Fruit fly (Drosophila melanogaster): Measurements from ENCODE around the gene CG34313.

Gene CG34313

dm6 chr2L:16909290-16909689 lies 30.0 kb downstream of the CG34313 start:
- TF ChIP-seq brk (GFP tag; optimal IDR thresholded peaks at IDR 0.05) (no peak), psq (GFP tag; optimal IDR thresholded peaks at IDR 0.05) (no peak), Rel (GFP tag; optimal IDR thresholded peaks at IDR 0.05) (no peak), Rel (tag; optimal IDR thresholded peaks at IDR 0.05) (no peak), sv (GFP tag; optimal IDR thresholded peaks at IDR 0.05) (no peak), foxo (GFP tag; optimal IDR thresholded peaks at IDR 0.05) (no peak), fru (GFP tag; optimal IDR thresholded peaks at IDR 0.05) (no peak), Jra (GFP tag; optimal IDR thresholded peaks at IDR 0.05) (no peak), Hnf4 (GFP tag; optimal IDR thresholded peaks at IDR 0.05) (no peak), GATAd (GFP tag; optimal IDR thresholded peaks at IDR 0.05) (no peak), Dfd (GFP tag; optimal IDR thresholded peaks at IDR 0.05) (no peak), pan (optimal IDR thresholded peaks at IDR 0.05) (no peak), rgr (GFP tag; optimal IDR thresholded peaks at IDR 0.05) (no peak), ey (GFP tag; optimal IDR thresholded peaks at IDR 0.05) (no peak), Dif (GFP tag; optimal IDR thresholded peaks at IDR 0.05; ENCODE audit: partially characterized antibody) (no peak)

- peak; percentile 32 for TF ChIP-seq Hr83 (GFP tag; optimal IDR thresholded peaks at IDR 0.05; ENCODE audit: poor library complexity, severe bottlenecking)
- no peak for TF ChIP-seq lola (GFP tag; optimal IDR thresholded peaks at IDR 0.05)
- no peak for TF ChIP-seq CG32264 (GFP tag; optimal IDR thresholded peaks at IDR 0.05)
- TF ChIP-seq Mio (GFP tag; optimal IDR thresholded peaks at IDR 0.05) = no peak
- TF ChIP-seq br (GFP tag; optimal IDR thresholded peaks at IDR 0.05) = no peak
These were observed 30.9 kb downstream of the CG34313 start, which contains the start of gene ApepP for dm6 chr2L:16910177-16910576. TSS of gene ApepP (minus strand) at chr2L:16910418.

dm6 chr2L:16921825-16922224 lies 42.5 kb downstream of the CG34313 start:
- no peak for TF ChIP-seq Hr83 (GFP tag; optimal IDR thresholded peaks at IDR 0.05; ENCODE audit: poor library complexity, severe bottlenecking)

All from whole organism, wandering third instar larva.